Fruit fly (Drosophila melanogaster): ENCODE data around the gene CG15386.

CG15386 gene

dm6 chr2L:2221649-2222150 lies 4.7 kb upstream of the CG15386 start (continued):
- peak in 1 of 2 experiments; percentile 57 for TF ChIP-seq insv (GFP tag; optimal IDR thresholded peaks at IDR 0.05)
- peak; percentile 78 for TF ChIP-seq TFAM (GFP tag; optimal IDR thresholded peaks at IDR 0.05)
- TF ChIP-seq CG13296 (GFP tag; optimal IDR thresholded peaks at IDR 0.05), result peak; percentile 97
- peak; percentile 76 for TF ChIP-seq CG15073 (GFP tag; optimal IDR thresholded peaks at IDR 0.05)
- no peak for TF ChIP-seq CG14860 (GFP tag; IDR thresholded peaks at IDR 0.05; ENCODE audit: partially characterized antibody)
- TF ChIP-seq CG18619 (GFP tag; optimal IDR thresholded peaks at IDR 0.05), result peak; percentile 95
- TF ChIP-seq croc (GFP tag; conservative IDR thresholded peaks at IDR 0.05), result peak; percentile 91
- peak; percentile 64 for TF ChIP-seq CG17802 (tag; optimal IDR thresholded peaks at IDR 0.05)
- no peak for TF ChIP-seq CG34224 (GFP tag; IDR thresholded peaks at IDR 0.05; ENCODE audit: partially characterized antibody)
- TF ChIP-seq chif (GFP tag; optimal IDR thresholded peaks at IDR 0.05), result peak; percentile 95
- TF ChIP-seq amos (GFP tag; IDR thresholded peaks at IDR 0.05; ENCODE audit: partially characterized antibody), result no peak
- TF ChIP-seq trem (tag; optimal IDR thresholded peaks at IDR 0.05), result peak; percentile 88
- peak; percentile 96 for TF ChIP-seq ham (GFP tag; IDR thresholded peaks at IDR 0.05)
- peak; percentile 91 for TF ChIP-seq cwo (GFP tag; optimal IDR thresholded peaks at IDR 0.05)
- TF ChIP-seq sr (GFP tag; IDR thresholded peaks at IDR 0.05), result peak; percentile 92
- peak; percentile 90 for TF ChIP-seq CG15514 (GFP tag; optimal IDR thresholded peaks at IDR 0.05)
- peak; percentile 99 for TF ChIP-seq CG34422 (GFP tag; IDR thresholded peaks at IDR 0.05)
- TF ChIP-seq CG6175 (GFP tag; IDR thresholded peaks at IDR 0.05), result peak; percentile 96
- TF ChIP-seq B-H2 (GFP tag; optimal IDR thresholded peaks at IDR 0.05), result peak; percentile 94
- TF ChIP-seq CG8765 (GFP tag; IDR thresholded peaks at IDR 0.05), result peak; percentile 90
- TF ChIP-seq CG7745 (tag; optimal IDR thresholded peaks at IDR 0.05), result peak; percentile 57
- peak; percentile 98 for TF ChIP-seq zfh1 (GFP tag; IDR thresholded peaks at IDR 0.05)
- peak; percentile 95 for TF ChIP-seq CG10543 (GFP tag; optimal IDR thresholded peaks at IDR 0.05)
- peak; percentile 96 for TF ChIP-seq schlank (tag; optimal IDR thresholded peaks at IDR 0.05)
- peak; percentile 92 for TF ChIP-seq Dad (GFP tag; optimal IDR thresholded peaks at IDR 0.05)
- TF ChIP-seq slou (GFP tag; optimal IDR thresholded peaks at IDR 0.05), result peak; percentile 92
- TF ChIP-seq sens (GFP tag), result peak; percentile 99
- peak; percentile 94 for TF ChIP-seq ind (GFP tag; optimal IDR thresholded peaks at IDR 0.05)
- TF ChIP-seq CG12744 (GFP tag; optimal IDR thresholded peaks at IDR 0.05), result peak; percentile 93
- peak; percentile 94 for TF ChIP-seq CG3726 (GFP tag; IDR thresholded peaks at IDR 0.05)
- peak; percentile 98 for TF ChIP-seq CrebB (tag; optimal IDR thresholded peaks at IDR 0.05)
- peak; percentile 98 for TF ChIP-seq NFAT (GFP tag; IDR thresholded peaks at IDR 0.05)
- peak; percentile 92 for TF ChIP-seq nau (GFP tag; optimal IDR thresholded peaks at IDR 0.05)
- TF ChIP-seq Gsc (GFP tag; IDR thresholded peaks at IDR 0.05), result peak; percentile 81; the same call in 1 of the 2 replicates
- TF ChIP-seq Taf1 (GFP tag; IDR thresholded peaks at IDR 0.05), result peak; percentile 95
- peak; percentile 95 for TF ChIP-seq CG17829 (tag; optimal IDR thresholded peaks at IDR 0.05)
- TF ChIP-seq grn (GFP tag; optimal IDR thresholded peaks at IDR 0.05), result peak; percentile 86
- TF ChIP-seq CG2120 (GFP tag; optimal IDR thresholded peaks at IDR 0.05), result peak; percentile 99
- peak; percentile 96 for TF ChIP-seq CG14667 (GFP tag; IDR thresholded peaks at IDR 0.05)
- TF ChIP-seq twi (tag; optimal IDR thresholded peaks at IDR 0.05), result peak; percentile 92
- TF ChIP-seq Lpt (GFP tag; optimal IDR thresholded peaks at IDR 0.05), result no peak
- TF ChIP-seq CG7963 (GFP tag; IDR thresholded peaks at IDR 0.05; ENCODE audit: partially characterized antibody), result no peak
- TF ChIP-seq CG14050 (GFP tag; IDR thresholded peaks at IDR 0.05), result peak; percentile 97
- peak; percentile 89 for TF ChIP-seq D19A (tag; optimal IDR thresholded peaks at IDR 0.05)
- TF ChIP-seq HLHmδ (GFP tag; optimal IDR thresholded peaks at IDR 0.05), result no peak
- TF ChIP-seq shn (GFP tag; optimal IDR thresholded peaks at IDR 0.05), result peak; percentile 94
- TF ChIP-seq sc (optimal IDR thresholded peaks at IDR 0.05), result no peak
- peak; percentile 93 for TF ChIP-seq sc (GFP tag; optimal IDR thresholded peaks at IDR 0.05)
- peak; percentile 85 for TF ChIP-seq sd (tag; optimal IDR thresholded peaks at IDR 0.05)
- peak; percentile 87 for TF ChIP-seq ERR (GFP tag; optimal IDR thresholded peaks at IDR 0.05)
- peak; percentile 90 for TF ChIP-seq Poxn (GFP tag; IDR thresholded peaks at IDR 0.05)

Measured in whole organism, embryonic.